Worm (Caenorhabditis elegans): ENCODE data around the gene T10B9.14.

T10B9.14 gene

ce11 chrII:9782337-9782736 lies at the start of gene T10B9.14:
Gene T10B9.14, minus strand, starts transcription at chrII:9782437.
- TF ChIP-seq mcd-1 (GFP tag; IDR thresholded peaks at IDR 0.05): no peak
- no peak for TF ChIP-seq bed-2 (GFP tag; IDR thresholded peaks at IDR 0.05)
- TF ChIP-seq dpl-1 (GFP tag; optimal IDR thresholded peaks at IDR 0.05): no peak
- no peak for TF ChIP-seq sea-2 (GFP tag; IDR thresholded peaks at IDR 0.05)
- no peak for TF ChIP-seq ceh-100 (GFP tag; IDR thresholded peaks at IDR 0.05)
- TF ChIP-seq ceh-58 (GFP tag; IDR thresholded peaks at IDR 0.05): no peak
- no peak for TF ChIP-seq pha-4 (tag; optimal IDR thresholded peaks at IDR 0.05)
- TF ChIP-seq ekl-4 (GFP tag; IDR thresholded peaks at IDR 0.05): no peak
- no peak for TF ChIP-seq ets-4 (GFP tag; optimal IDR thresholded peaks at IDR 0.05)
- TF ChIP-seq F22D6.2 (tag; optimal IDR thresholded peaks at IDR 0.05): no peak
- no peak for TF ChIP-seq gei-17 (GFP tag; optimal IDR thresholded peaks at IDR 0.05)

- TF ChIP-seq egl-44 (GFP tag; IDR thresholded peaks at IDR 0.05): no peak
- TF ChIP-seq mes-4 (tag; optimal IDR thresholded peaks at IDR 0.05): no peak
- no peak for TF ChIP-seq madf-6 (GFP tag; IDR thresholded peaks at IDR 0.05)
- no peak for TF ChIP-seq cebp-2 (GFP tag; IDR thresholded peaks at IDR 0.05)
- TF ChIP-seq T26A5.8 (tag; optimal IDR thresholded peaks at IDR 0.05): no peak
- no peak for TF ChIP-seq nhr-80 (tag; optimal IDR thresholded peaks at IDR 0.05)
- TF ChIP-seq K11D2.4 (GFP tag; IDR thresholded peaks at IDR 0.05): no peak
- no peak for TF ChIP-seq snpc-3.4 (tag; optimal IDR thresholded peaks at IDR 0.05)
- TF ChIP-seq unc-130 (GFP tag; optimal IDR thresholded peaks at IDR 0.05): no peak
- TF ChIP-seq ztf-25 (GFP tag; IDR thresholded peaks at IDR 0.05): no peak
- no peak for TF ChIP-seq ceh-79 (tag; optimal IDR thresholded peaks at IDR 0.05)
- TF ChIP-seq sdz-38 (tag; optimal IDR thresholded peaks at IDR 0.05): no peak
- no peak for TF ChIP-seq D2030.7 (GFP tag; IDR thresholded peaks at IDR 0.05)
Measured at ce11 chrII:9831033-9831432, 48.8 kb upstream of the T10B9.14 start, which contains the start of gene ZK938.12. Gene ZK938.12, plus strand, starts transcription at chrII:9831333.

- TF ChIP-seq fkh-3 (tag; optimal IDR thresholded peaks at IDR 0.05) (no peak), sdz-38 (tag; optimal IDR thresholded peaks at IDR 0.05) (no peak), nfya-2 (GFP tag; IDR thresholded peaks at IDR 0.05) (no peak), him-1 (tag; optimal IDR thresholded peaks at IDR 0.05) (no peak), lir-1 (GFP tag; conservative IDR thresholded peaks at IDR 0.05) (no peak), tlf-1 (GFP tag; optimal IDR thresholded peaks at IDR 0.05) (no peak), rcor-1 (GFP tag; IDR thresholded peaks at IDR 0.05) (no peak), bed-1 (GFP tag; IDR thresholded peaks at IDR 0.05) (no peak), B0261.1 (tag; optimal IDR thresholded peaks at IDR 0.05) (no peak), atf-7 (tag; optimal IDR thresholded peaks at IDR 0.05) (no peak), egrh-3 (GFP tag; IDR thresholded peaks at IDR 0.05) (no peak), Y95B8A.8 (GFP tag; IDR thresholded peaks at IDR 0.05) (no peak), repo-1 (tag; optimal IDR thresholded peaks at IDR 0.05) (no peak), ceh-27 (GFP tag; optimal IDR thresholded peaks at IDR 0.05) (no peak)
Measured at ce11 chrII:9829108-9829507, 46.9 kb upstream of the T10B9.14 start, which contains the start of gene ZK938.1. Gene ZK938.1, plus strand, starts transcription at chrII:9829408.

- TF ChIP-seq snpc-3.4 (tag; optimal IDR thresholded peaks at IDR 0.05): no peak
- no peak for TF ChIP-seq ztf-25 (GFP tag; IDR thresholded peaks at IDR 0.05)
- no peak for TF ChIP-seq ztf-18 (tag; optimal IDR thresholded peaks at IDR 0.05)
- TF ChIP-seq Y53F4B.3 (GFP tag; IDR thresholded peaks at IDR 0.05): no peak
- no peak for TF ChIP-seq rec-8 (tag; optimal IDR thresholded peaks at IDR 0.05)
- no peak for TF ChIP-seq nhr-27 (tag; optimal IDR thresholded peaks at IDR 0.05)
- no peak for TF ChIP-seq snpc-1.1 (tag; optimal IDR thresholded peaks at IDR 0.05; ENCODE audit: insufficient read depth)
- no peak for TF ChIP-seq chd-7 (tag; optimal IDR thresholded peaks at IDR 0.05)
- no peak for TF ChIP-seq T07F8.4 (tag; optimal IDR thresholded peaks at IDR 0.05)
- TF ChIP-seq pha-4 (tag; optimal IDR thresholded peaks at IDR 0.05): no peak
Measured at ce11 chrII:9828502-9828901, 46.3 kb upstream of the T10B9.14 start.

All from whole organism, young adult.